Fruit fly (Drosophila melanogaster) whole organism, embryonic: Measurements from ENCODE around the gene CG15742.

Experiments used
- Asciz ChIP-seq: fragments of 200-800 bp; sonication (Bioruptor generic); optimal IDR thresholded peaks from 2 replicates; lab custom pipeline; 2017; ENCODE audit warnings: missing biosample characterization, mild to moderate bottlenecking, missing genetic modification characterization, missing genetic modification reagents
- Atf6 ChIP-seq: fragments of 200-800 bp; sonication (Bioruptor generic); IDR thresholded peaks from 2 replicates; pipeline ENCODE4 v1.3.6; 2022; ENCODE audit warnings: missing biosample characterization, missing genetic modification characterization
- CG10654 ChIP-seq: fragments of 200-800 bp; sonication (Bioruptor generic); optimal IDR thresholded peaks from 2 replicates; lab custom pipeline; 2016; ENCODE audit warnings: missing biosample characterization, missing genetic modification characterization
- CG12071 ChIP-seq: fragments of 200-800 bp; sonication (Bioruptor generic); optimal IDR thresholded peaks from 3 replicates; lab custom pipeline; 2018; ENCODE audit warnings: missing biosample characterization, mild to moderate bottlenecking, missing genetic modification characterization
- CG12104 ChIP-seq: fragments of 200-800 bp; sonication (Bioruptor generic); optimal IDR thresholded peaks from 3 replicates; lab custom pipeline; 2016; ENCODE audit warnings: missing biosample characterization, missing genetic modification characterization
- CG12236 ChIP-seq: fragments of 200-800 bp; sonication (Bioruptor generic); optimal IDR thresholded peaks from 2 replicates; lab custom pipeline; 2016; ENCODE audit warnings: missing biosample characterization, missing genetic modification characterization
- CG15011 ChIP-seq: fragments of 200-800 bp; sonication (Bioruptor generic); optimal IDR thresholded peaks from 3 replicates; lab custom pipeline; 2018; ENCODE audit warnings: missing biosample characterization, mild to moderate bottlenecking, missing genetic modification characterization
- CG1529 ChIP-seq: fragments of 200-800 bp; sonication (Bioruptor generic); optimal IDR thresholded peaks from 3 replicates; lab custom pipeline; 2018; ENCODE audit warnings: missing biosample characterization, missing genetic modification characterization
- CG15601 ChIP-seq: fragments of 200-800 bp; sonication (Bioruptor generic); optimal IDR thresholded peaks from 3 replicates; lab custom pipeline; 2019; ENCODE audit warnings: missing biosample characterization, mild to moderate bottlenecking, missing genetic modification characterization, moderate library complexity
- CG2678 ChIP-seq: fragments of 200-800 bp; sonication (Bioruptor generic); optimal IDR thresholded peaks from 3 replicates; lab custom pipeline; 2019; ENCODE audit warnings: missing biosample characterization, mild to moderate bottlenecking, missing genetic modification characterization, moderate library complexity
- CG32532 ChIP-seq: fragments of 200-800 bp; sonication (Bioruptor generic); IDR thresholded peaks from 2 replicates; pipeline ENCODE4 v1.3.6; 2022; ENCODE audit warnings: missing biosample characterization, missing genetic modification characterization
- CG34422 ChIP-seq: fragments of 200-800 bp; sonication (Bioruptor generic); IDR thresholded peaks from 3 replicates; pipeline ENCODE4 v1.3.6; 2022; ENCODE audit warnings: missing biosample characterization, missing genetic modification characterization
- CG7987 ChIP-seq: fragments of 200-800 bp; sonication (Bioruptor generic); optimal IDR thresholded peaks from 2 replicates; lab custom pipeline; 2018; ENCODE audit warnings: missing biosample characterization, mild to moderate bottlenecking, missing genetic modification characterization, moderate library complexity
- CG8089 ChIP-seq: fragments of 200-800 bp; sonication (Bioruptor generic); optimal IDR thresholded peaks from 3 replicates; lab custom pipeline; 2016; ENCODE audit warnings: missing biosample characterization, missing genetic modification characterization
- CG8924 ChIP-seq: fragments of 200-800 bp; optimal IDR thresholded peaks from 3 replicates; lab custom pipeline; 2019; ENCODE audit warnings: missing biosample characterization, mild to moderate bottlenecking, missing genetic modification characterization, moderate library complexity
- Camta ChIP-seq: fragments of 200-800 bp; sonication (Bioruptor generic); optimal IDR thresholded peaks from 2 replicates; lab custom pipeline; 2016; ENCODE audit warnings: missing biosample characterization, missing genetic modification characterization
- D19B ChIP-seq: fragments of 200-800 bp; sonication (Bioruptor generic); optimal IDR thresholded peaks from 2 replicates; lab custom pipeline; 2017; ENCODE audit warnings: missing biosample characterization, mild to moderate bottlenecking, missing genetic modification characterization
- Eip74EF ChIP-seq, 2 experiments: fragments of 200-800 bp in 1 of 2; fragments of >200 bp in 1 of 2; sonication (Bioruptor generic) in 1 of 2; optimal IDR thresholded peaks; 2 replicates each; lab custom pipeline; 2017 to 2019; ENCODE audit warnings: missing biosample characterization in 2 of 2, missing genetic modification characterization in 2 of 2, mild to moderate bottlenecking in 1 of 2, moderate library complexity in 1 of 2
- Fer3 ChIP-seq: fragments of 200-800 bp; sonication (Bioruptor generic); optimal IDR thresholded peaks from 2 replicates; lab custom pipeline; 2018; ENCODE audit warnings: missing biosample characterization, mild to moderate bottlenecking, missing genetic modification characterization, moderate library complexity
- H15 ChIP-seq: fragments of 200-800 bp; sonication (Bioruptor generic); IDR thresholded peaks from 3 replicates; pipeline ENCODE4 v1.3.6; 2022; ENCODE audit warnings: missing biosample characterization, missing genetic modification characterization
- HHEX ChIP-seq: fragments of 200-800 bp; sonication (Bioruptor generic); optimal IDR thresholded peaks from 3 replicates; lab custom pipeline; 2017; ENCODE audit warnings: missing biosample characterization, mild to moderate bottlenecking, missing genetic modification characterization, missing genetic modification reagents
- HLH4C ChIP-seq: fragments of 200-800 bp; sonication (Bioruptor generic); IDR thresholded peaks from 3 replicates; pipeline ENCODE4 v1.3.6; 2022; ENCODE audit warnings: missing biosample characterization, missing genetic modification characterization; ENCODE audit not compliant: partially characterized antibody
- NK7.1 ChIP-seq: fragments of 200-800 bp; sonication (Bioruptor generic); optimal IDR thresholded peaks from 3 replicates; lab custom pipeline; 2016; ENCODE audit warnings: missing biosample characterization, missing genetic modification characterization
- NfI ChIP-seq: fragments of 200-800 bp; sonication (Bioruptor generic); optimal IDR thresholded peaks from 3 replicates; lab custom pipeline; 2018; ENCODE audit warnings: missing biosample characterization, mild to moderate bottlenecking, missing genetic modification characterization, moderate library complexity
- Sox100B ChIP-seq: fragments of 200-800 bp; sonication (Bioruptor generic); optimal IDR thresholded peaks from 3 replicates; lab custom pipeline; 2018; ENCODE audit warnings: missing biosample characterization, mild to moderate bottlenecking, missing genetic modification characterization
- Spps ChIP-seq: fragments of 200-800 bp; sonication (Bioruptor generic); optimal IDR thresholded peaks from 2 replicates; lab custom pipeline; 2018; ENCODE audit warnings: missing biosample characterization, mild to moderate bottlenecking, missing genetic modification characterization
- Trl ChIP-seq, 3 experiments: fragments of >200 bp in 2 of 3; fragments of 200-800 bp in 1 of 3; sonication (Bioruptor generic) in 1 of 3; optimal IDR thresholded peaks; 2 replicates in 1 of 3; 3 replicates in 2 of 3; lab custom pipeline; 2016 to 2017; ENCODE audit warnings: missing biosample characterization in 1 of 3, missing genetic modification characterization in 1 of 3
- Vsx1 ChIP-seq: fragments of 200-800 bp; sonication (Bioruptor generic); optimal IDR thresholded peaks from 2 replicates; lab custom pipeline; 2017; ENCODE audit warnings: missing biosample characterization, mild to moderate bottlenecking, missing genetic modification characterization, missing genetic modification reagents
- ap ChIP-seq: fragments of 200-800 bp; sonication (Bioruptor generic); IDR thresholded peaks from 2 replicates; pipeline ENCODE4 v1.3.6; 2022; ENCODE audit warnings: missing biosample characterization, missing genetic modification characterization
- crol ChIP-seq: fragments of 200-800 bp; sonication (Bioruptor generic); IDR thresholded peaks from 2 replicates; pipeline ENCODE4 v1.3.6; 2022; ENCODE audit warnings: missing biosample characterization, missing genetic modification characterization
- gce ChIP-seq: fragments of 200-800 bp; sonication (Bioruptor generic); IDR thresholded peaks from 3 replicates; pipeline ENCODE4 v1.3.6; 2022; ENCODE audit warnings: missing biosample characterization, missing genetic modification characterization
- gcm2 ChIP-seq: fragments of 200-800 bp; sonication (Bioruptor generic); optimal IDR thresholded peaks from 2 replicates; lab custom pipeline; 2016; ENCODE audit warnings: missing biosample characterization, missing genetic modification characterization
- grn ChIP-seq: fragments of 200-800 bp; sonication (Bioruptor generic); optimal IDR thresholded peaks from 3 replicates; lab custom pipeline; 2017; ENCODE audit warnings: missing biosample characterization, missing genetic modification characterization
- jumu ChIP-seq: fragments of 200-800 bp; sonication (Bioruptor generic); optimal IDR thresholded peaks from 3 replicates; lab custom pipeline; 2016; ENCODE audit warnings: missing biosample characterization, missing genetic modification characterization
- kni ChIP-seq: fragments of 200-800 bp; sonication (Bioruptor generic); optimal IDR thresholded peaks from 3 replicates; lab custom pipeline; 2017; ENCODE audit warnings: mild to moderate bottlenecking, missing biosample characterization, missing genetic modification reagents, missing genetic modification characterization
- knrl ChIP-seq: fragments of 200-800 bp; sonication (Bioruptor generic); IDR thresholded peaks from 3 replicates; pipeline ENCODE4 v1.3.6; 2022; ENCODE audit warnings: missing biosample characterization, missing genetic modification characterization; ENCODE audit not compliant: partially characterized antibody
- lab ChIP-seq: fragments of 200-800 bp; sonication (Bioruptor generic); optimal IDR thresholded peaks from 3 replicates; lab custom pipeline; 2017; ENCODE audit warnings: missing biosample characterization, missing genetic modification characterization, mild to moderate bottlenecking, moderate library complexity, missing genetic modification reagents
- lbe ChIP-seq: fragments of 200-800 bp; sonication (Bioruptor generic); optimal IDR thresholded peaks from 2 replicates; lab custom pipeline; 2016; ENCODE audit warnings: missing biosample characterization, mild to moderate bottlenecking, missing genetic modification characterization
- lilli ChIP-seq: fragments of 200-800 bp; sonication (Bioruptor generic); optimal IDR thresholded peaks from 3 replicates; lab custom pipeline; 2016; ENCODE audit warnings: missing biosample characterization, missing genetic modification characterization
- lmd ChIP-seq: fragments of 200-800 bp; sonication (Bioruptor generic); IDR thresholded peaks from 2 replicates; pipeline ENCODE4 v1.3.6; 2022; ENCODE audit warnings: missing biosample characterization, missing genetic modification characterization
- mam ChIP-seq: fragments of 200-800 bp; sonication (Bioruptor generic); optimal IDR thresholded peaks from 3 replicates; lab custom pipeline; 2016; ENCODE audit warnings: missing biosample characterization, missing genetic modification characterization
- nau ChIP-seq: fragments of 200-800 bp; sonication (Bioruptor generic); optimal IDR thresholded peaks from 3 replicates; lab custom pipeline; 2017; ENCODE audit warnings: missing biosample characterization, mild to moderate bottlenecking, missing genetic modification characterization, missing genetic modification reagents
- nerfin-2 ChIP-seq: fragments of 200-800 bp; sonication (Bioruptor generic); IDR thresholded peaks from 2 replicates; pipeline ENCODE4 v1.3.6; 2022; ENCODE audit warnings: missing biosample characterization, missing genetic modification characterization; ENCODE audit not compliant: partially characterized antibody
- oc ChIP-seq: fragments of 200-800 bp; sonication (Bioruptor generic); optimal IDR thresholded peaks from 2 replicates; lab custom pipeline; 2018; ENCODE audit warnings: missing biosample characterization, mild to moderate bottlenecking, missing genetic modification characterization, moderate library complexity
- p53 ChIP-seq: fragments of 200-800 bp; sonication (Bioruptor generic); optimal IDR thresholded peaks from 2 replicates; lab custom pipeline; 2016; ENCODE audit warnings: missing biosample characterization, missing genetic modification characterization
- prd ChIP-seq, 3 experiments: fragments of >200 bp in 2 of 3; fragments of 200-800 bp in 1 of 3; sonication (Bioruptor generic) in 1 of 3; optimal IDR thresholded peaks in 2 of 3; IDR thresholded peaks in 1 of 3; 2 replicates in 2 of 3; 3 replicates in 1 of 3; pipeline versions ENCODE4 v1.3.6 to Lab custom; 2017 to 2022; ENCODE audit warnings: missing biosample characterization in 1 of 3, missing genetic modification characterization in 1 of 3
- rib ChIP-seq: fragments of 200-800 bp; sonication (Bioruptor generic); IDR thresholded peaks from 2 replicates; pipeline ENCODE4 v1.3.6; 2022; ENCODE audit warnings: missing biosample characterization, missing genetic modification characterization
- salm ChIP-seq: fragments of 200-800 bp; sonication (Bioruptor generic); optimal IDR thresholded peaks from 2 replicates; lab custom pipeline; 2018; ENCODE audit warnings: missing biosample characterization, mild to moderate bottlenecking, missing genetic modification characterization
- sisA ChIP-seq: fragments of 200-800 bp; sonication (Bioruptor generic); IDR thresholded peaks from 2 replicates; pipeline ENCODE4 v1.3.6; 2022; ENCODE audit warnings: missing biosample characterization, missing genetic modification characterization
- stc ChIP-seq: fragments of 200-800 bp; sonication (Bioruptor generic); IDR thresholded peaks from 2 replicates; pipeline ENCODE4 v1.3.6; 2022; ENCODE audit warnings: missing biosample characterization, missing genetic modification characterization
- ttk ChIP-seq: fragments of 200-800 bp; sonication (Bioruptor generic); IDR thresholded peaks from 2 replicates; pipeline ENCODE4 v2.1.2; 2022; ENCODE audit warnings: missing biosample characterization, missing genetic modification characterization

CG15742 gene

DNA sequence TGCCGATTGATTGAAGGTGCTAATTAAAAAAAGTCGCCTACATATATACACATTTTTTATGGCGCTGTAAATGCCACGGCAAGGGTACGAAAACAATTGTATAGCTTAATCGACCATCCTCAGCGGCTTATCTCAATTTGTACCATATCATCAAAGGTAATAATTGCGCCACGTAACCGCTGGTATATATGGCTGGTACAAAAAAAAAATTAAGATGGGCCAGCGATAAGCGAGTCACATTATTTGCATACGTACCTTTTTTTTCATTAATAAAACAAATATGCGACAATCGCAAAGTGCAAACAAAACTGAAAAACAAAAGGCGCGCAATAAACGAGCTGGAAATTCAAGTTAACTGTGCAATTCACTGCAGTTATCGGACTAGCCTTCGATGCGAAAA, 3.9 kb downstream of the CG15742 start (continued):
- peak; percentile 9 for TF ChIP-seq lab (GFP tag; lab: Kevin White, UChicago)
- TF ChIP-seq CG12236: no peak
- peak; percentile 39 for TF ChIP-seq CG2678 (tag; lab: Kevin White, UChicago)
- TF ChIP-seq gce (GFP tag; lab: Robert Waterston, UW): no peak
- TF ChIP-seq NfI (GFP tag; lab: Kevin White, UChicago): no peak
- TF ChIP-seq HLH4C (GFP tag; lab: Robert Waterston, UW): no peak
- no peak for TF ChIP-seq CG7987
- TF ChIP-seq stc: no peak
- TF ChIP-seq grn (GFP tag; lab: Kevin White, UChicago): peak; percentile 20
- no peak for TF ChIP-seq CG32532 (GFP tag; lab: Robert Waterston, UW)
- peak; percentile 39 for TF ChIP-seq Vsx1 (GFP tag; lab: Kevin White, UChicago)
- TF ChIP-seq prd (optimal IDR thresholded peaks at IDR 0.05; lab: Kevin White, UChicago): no peak
- no peak for TF ChIP-seq prd (GFP tag; IDR thresholded peaks at IDR 0.05; lab: Robert Waterston, UW)
- TF ChIP-seq mam (GFP tag; lab: Kevin White, UChicago): no peak
- no peak for TF ChIP-seq jumu (GFP tag; lab: Kevin White, UChicago)
- TF ChIP-seq CG1529 (GFP tag; lab: Kevin White, UChicago): no peak
- peak; percentile 2 for TF ChIP-seq Asciz
- TF ChIP-seq lmd: no peak
- no peak for TF ChIP-seq lilli (GFP tag; lab: Kevin White, UChicago)
- TF ChIP-seq Trl (optimal IDR thresholded peaks at IDR 0.05; lab: Kevin White, UChicago): no peak
- TF ChIP-seq Trl (GFP tag; optimal IDR thresholded peaks at IDR 0.05; lab: Kevin White, UChicago): no peak
- TF ChIP-seq kni (GFP tag; lab: Kevin White, UChicago): no peak
- no peak for TF ChIP-seq gcm2 (GFP tag; lab: Kevin White, UChicago)
- no peak for TF ChIP-seq Atf6 (GFP tag; lab: Robert Waterston, UW)
- TF ChIP-seq Eip74EF (GFP tag; optimal IDR thresholded peaks at IDR 0.05; lab: Kevin White, UChicago): no peak
- no peak for TF ChIP-seq ap (GFP tag; lab: Robert Waterston, UW)
- TF ChIP-seq HHEX (GFP tag; lab: Kevin White, UChicago): no peak
- TF ChIP-seq CG34422: no peak
- no peak for TF ChIP-seq ttk (GFP tag; lab: Robert Waterston, UW)
- peak; percentile 51 for TF ChIP-seq lbe (GFP tag; lab: Kevin White, UChicago)
- TF ChIP-seq CG15011: no peak
- TF ChIP-seq rib: no peak
- TF ChIP-seq D19B: no peak
- no peak for TF ChIP-seq NK7.1 (GFP tag; lab: Kevin White, UChicago)
- no peak for TF ChIP-seq oc (tag; lab: Kevin White, UChicago)
- TF ChIP-seq Spps (tag; lab: Kevin White, UChicago): no peak
- TF ChIP-seq H15 (GFP tag; lab: Robert Waterston, UW): no peak
- no peak for TF ChIP-seq nerfin-2 (GFP tag; lab: Robert Waterston, UW)
- TF ChIP-seq p53: no peak
- TF ChIP-seq Fer3: no peak
- TF ChIP-seq CG12104 (GFP tag; lab: Kevin White, UChicago): no peak
- TF ChIP-seq Camta (GFP tag; lab: Kevin White, UChicago): no peak
- no peak for TF ChIP-seq crol
- TF ChIP-seq CG8924 (tag; lab: Kevin White, UChicago): no peak
- TF ChIP-seq Sox100B: no peak
- TF ChIP-seq CG15601 (tag; lab: Kevin White, UChicago): no peak
- no peak for TF ChIP-seq sisA
- TF ChIP-seq nau (GFP tag; lab: Kevin White, UChicago): peak; percentile 19
- TF ChIP-seq CG8089 (GFP tag; lab: Kevin White, UChicago): no peak
- TF ChIP-seq CG12071: no peak
- no peak for TF ChIP-seq salm (tag; lab: Kevin White, UChicago)
- TF ChIP-seq CG10654: no peak
- TF ChIP-seq knrl (GFP tag; lab: Robert Waterston, UW): no peak
